Fruit fly (Drosophila melanogaster) whole organism, embryonic: ENCODE data around the gene CG1824.
A peak's percentile ranks its signal among the peaks of the same experiment; 100 is the strongest.

Experiments used
- Adf1 ChIP-seq: fragments of 200-800 bp; sonication (Bioruptor generic); IDR thresholded peaks from 2 replicates; pipeline ENCODE4 v1.3.6; 2022; ENCODE audit warnings: missing biosample characterization, missing genetic modification characterization
- CG10321 ChIP-seq: fragments of 200-800 bp; sonication (Bioruptor generic); IDR thresholded peaks from 2 replicates; pipeline ENCODE4 v1.3.6; 2022; ENCODE audit warnings: missing biosample characterization, missing genetic modification characterization
- CG10654 ChIP-seq: fragments of 200-800 bp; sonication (Bioruptor generic); optimal IDR thresholded peaks from 2 replicates; lab custom pipeline; 2016; ENCODE audit warnings: missing biosample characterization, missing genetic modification characterization
- CG11456 ChIP-seq: fragments of 200-800 bp; sonication (Bioruptor generic); IDR thresholded peaks from 3 replicates; pipeline ENCODE4 v1.3.6; 2022; ENCODE audit warnings: missing biosample characterization, missing genetic modification characterization
- CG11504 ChIP-seq: fragments of 200-800 bp; sonication (Bioruptor generic); optimal IDR thresholded peaks from 3 replicates; lab custom pipeline; 2019; ENCODE audit warnings: missing biosample characterization, mild to moderate bottlenecking, missing genetic modification characterization, moderate library complexity
- CG12659 ChIP-seq: fragments of 200-800 bp; sonication (Bioruptor generic); optimal IDR thresholded peaks from 3 replicates; lab custom pipeline; 2017; ENCODE audit warnings: mild to moderate bottlenecking, missing biosample characterization, missing genetic modification reagents, missing genetic modification characterization
- CG13287 ChIP-seq: fragments of 200-800 bp; sonication (Bioruptor generic); IDR thresholded peaks from 2 replicates; pipeline ENCODE4 v1.3.6; 2022; ENCODE audit warnings: missing biosample characterization, missing genetic modification characterization; ENCODE audit not compliant: partially characterized antibody
- CG14050 ChIP-seq: fragments of 200-800 bp; sonication (Bioruptor generic); IDR thresholded peaks from 3 replicates; pipeline ENCODE4 v1.3.6; 2022; ENCODE audit warnings: missing biosample characterization, missing genetic modification characterization
- CG1647 ChIP-seq: fragments of 200-800 bp; sonication (Bioruptor generic); optimal IDR thresholded peaks from 3 replicates; lab custom pipeline; 2016; ENCODE audit warnings: missing biosample characterization, missing genetic modification characterization
- CG16863 ChIP-seq: fragments of 200-800 bp; sonication (Bioruptor generic); optimal IDR thresholded peaks from 3 replicates; lab custom pipeline; 2016; ENCODE audit warnings: missing biosample characterization, missing genetic modification characterization
- CG17359 ChIP-seq: fragments of 200-800 bp; sonication (Bioruptor generic); optimal IDR thresholded peaks from 3 replicates; lab custom pipeline; 2018; ENCODE audit warnings: missing biosample characterization, mild to moderate bottlenecking, missing genetic modification characterization, moderate library complexity
- CG17361 ChIP-seq: fragments of 200-800 bp; sonication (Bioruptor generic); IDR thresholded peaks from 3 replicates; pipeline ENCODE4 v1.3.6; 2022; ENCODE audit warnings: missing biosample characterization, missing genetic modification characterization
- CG18011 ChIP-seq: fragments of 200-800 bp; sonication (Bioruptor generic); optimal IDR thresholded peaks from 2 replicates; lab custom pipeline; 2017; ENCODE audit warnings: missing biosample characterization, missing genetic modification characterization, mild to moderate bottlenecking, moderate library complexity, missing genotype
- CG18262 ChIP-seq: fragments of 200-800 bp; optimal IDR thresholded peaks from 3 replicates; lab custom pipeline; 2019; ENCODE audit warnings: missing biosample characterization, mild to moderate bottlenecking, missing genetic modification characterization, moderate library complexity
- CG2129 ChIP-seq: fragments of 200-800 bp; sonication (Bioruptor generic); IDR thresholded peaks from 2 replicates; pipeline ENCODE4 v1.3.6; 2022; ENCODE audit warnings: missing biosample characterization, missing genetic modification characterization; ENCODE audit not compliant: partially characterized antibody
- CG3407 ChIP-seq: fragments of 200-800 bp; sonication (Bioruptor generic); optimal IDR thresholded peaks from 2 replicates; lab custom pipeline; 2018; ENCODE audit warnings: missing biosample characterization, mild to moderate bottlenecking, missing genetic modification characterization
- CG34376 ChIP-seq: fragments of 200-800 bp; sonication (Bioruptor generic); optimal IDR thresholded peaks from 2 replicates; lab custom pipeline; 2018; ENCODE audit warnings: missing biosample characterization, mild to moderate bottlenecking, missing genetic modification characterization
- CG34422 ChIP-seq: fragments of 200-800 bp; sonication (Bioruptor generic); IDR thresholded peaks from 3 replicates; pipeline ENCODE4 v1.3.6; 2022; ENCODE audit warnings: missing biosample characterization, missing genetic modification characterization
- CG4360 ChIP-seq: fragments of 200-800 bp; sonication (Bioruptor generic); IDR thresholded peaks from 2 replicates; pipeline ENCODE4 v1.3.6; 2022; ENCODE audit warnings: missing biosample characterization, missing genetic modification characterization
- CG4730 ChIP-seq: fragments of 200-800 bp; sonication (Bioruptor generic); IDR thresholded peaks from 2 replicates; pipeline ENCODE4 v1.3.6; 2022; ENCODE audit warnings: missing biosample characterization, missing genetic modification characterization
- CG8290 ChIP-seq, 3 experiments: fragments of 200-800 bp; sonication (Bioruptor generic); optimal IDR thresholded peaks; 2 replicates each; lab custom pipeline; 2016 to 2019; ENCODE audit warnings: missing biosample characterization in 3 of 3, missing genetic modification characterization in 3 of 3, mild to moderate bottlenecking in 2 of 3, moderate library complexity in 1 of 3
- CG8924 ChIP-seq: fragments of 200-800 bp; optimal IDR thresholded peaks from 3 replicates; lab custom pipeline; 2019; ENCODE audit warnings: missing biosample characterization, mild to moderate bottlenecking, missing genetic modification characterization, moderate library complexity
- Deaf1 ChIP-seq: fragments of 200-800 bp; optimal IDR thresholded peaks from 3 replicates; lab custom pipeline; 2019; ENCODE audit warnings: missing biosample characterization, mild to moderate bottlenecking, missing genetic modification characterization, moderate library complexity
- Drgx ChIP-seq: fragments of 200-800 bp; sonication (Bioruptor generic); IDR thresholded peaks from 2 replicates; pipeline ENCODE4 v1.3.6; 2022; ENCODE audit warnings: missing biosample characterization, missing genetic modification characterization
- Ets65A ChIP-seq: fragments of 200-800 bp; sonication (Bioruptor generic); peaks from one replicate; lab custom pipeline; 2016; ENCODE audit warnings: missing biosample characterization, missing genetic modification characterization
- Hsf ChIP-seq: fragments of 200-800 bp; sonication (Bioruptor generic); optimal IDR thresholded peaks from 3 replicates; lab custom pipeline; 2016; ENCODE audit warnings: missing biosample characterization, missing genetic modification characterization
- MBD-R2 ChIP-seq: fragments of 200-800 bp; sonication (Bioruptor generic); IDR thresholded peaks from 2 replicates; pipeline ENCODE4 v1.3.6; 2022; ENCODE audit warnings: missing biosample characterization, missing genetic modification characterization
- Max ChIP-seq: fragments of 200-800 bp; sonication (Bioruptor generic); optimal IDR thresholded peaks from 2 replicates; lab custom pipeline; 2016; ENCODE audit warnings: missing biosample characterization, mild to moderate bottlenecking, missing genetic modification characterization
- Oli ChIP-seq: fragments of 200-800 bp; sonication (Bioruptor generic); optimal IDR thresholded peaks from 2 replicates; lab custom pipeline; 2018; ENCODE audit warnings: missing biosample characterization, mild to moderate bottlenecking, missing genetic modification characterization, moderate library complexity
- Pdp1 ChIP-seq, 2 experiments: fragments of 200-800 bp; sonication (Bioruptor generic); optimal IDR thresholded peaks; 3 replicates each; lab custom pipeline; 2016; ENCODE audit warnings: missing biosample characterization in 2 of 2, missing genetic modification characterization in 2 of 2, mild to moderate bottlenecking in 1 of 2, moderate library complexity in 1 of 2
- Rx ChIP-seq: fragments of 200-800 bp; sonication (Bioruptor generic); IDR thresholded peaks from 2 replicates; pipeline ENCODE4 v1.3.6; 2022; ENCODE audit warnings: missing biosample characterization, missing genetic modification characterization
- Trl ChIP-seq, 3 experiments: fragments of >200 bp in 2 of 3; fragments of 200-800 bp in 1 of 3; sonication (Bioruptor generic) in 1 of 3; optimal IDR thresholded peaks; 2 replicates in 1 of 3; 3 replicates in 2 of 3; lab custom pipeline; 2016 to 2017; ENCODE audit warnings: missing biosample characterization in 1 of 3, missing genetic modification characterization in 1 of 3
- Xrp1 ChIP-seq: fragments of 200-800 bp; sonication (Bioruptor generic); IDR thresholded peaks from 2 replicates; pipeline ENCODE4 v1.3.6; 2022; ENCODE audit warnings: missing biosample characterization, missing genetic modification characterization
- al ChIP-seq: fragments of 200-800 bp; sonication (Bioruptor generic); IDR thresholded peaks from 2 replicates; pipeline ENCODE4 v1.3.6; 2022; ENCODE audit warnings: missing biosample characterization, missing genetic modification characterization
- bab2 ChIP-seq: fragments of 200-800 bp; sonication (Bioruptor generic); optimal IDR thresholded peaks from 2 replicates; lab custom pipeline; 2016; ENCODE audit warnings: missing biosample characterization, missing genetic modification characterization
- bbx ChIP-seq: fragments of 200-800 bp; sonication (Bioruptor generic); IDR thresholded peaks from 2 replicates; pipeline ENCODE4 v1.3.6; 2022; ENCODE audit warnings: missing biosample characterization, missing genetic modification characterization; ENCODE audit not compliant: partially characterized antibody
- bigmax ChIP-seq: fragments of 200-800 bp; sonication (Bioruptor generic); optimal IDR thresholded peaks from 2 replicates; lab custom pipeline; 2018; ENCODE audit warnings: missing biosample characterization, mild to moderate bottlenecking, missing genetic modification characterization
- dmrt11E ChIP-seq: fragments of 200-800 bp; sonication (Bioruptor generic); optimal IDR thresholded peaks from 3 replicates; lab custom pipeline; 2018; ENCODE audit warnings: missing biosample characterization, mild to moderate bottlenecking, missing genetic modification characterization, moderate library complexity
- dpn ChIP-seq, 2 experiments: fragments of 200-800 bp; sonication (Bioruptor generic); optimal IDR thresholded peaks; 3 replicates each; lab custom pipeline; 2016; ENCODE audit warnings: missing biosample characterization in 2 of 2, missing genetic modification characterization in 2 of 2
- gro ChIP-seq: fragments of 200-800 bp; sonication (Bioruptor generic); optimal IDR thresholded peaks from 2 replicates; lab custom pipeline; 2016; ENCODE audit warnings: missing biosample characterization, missing genetic modification characterization
- klu ChIP-seq: fragments of 200-800 bp; sonication (Bioruptor generic); IDR thresholded peaks from 2 replicates; pipeline ENCODE4 v1.3.6; 2022; ENCODE audit warnings: missing biosample characterization, missing genetic modification characterization
- kni ChIP-seq: fragments of 200-800 bp; sonication (Bioruptor generic); optimal IDR thresholded peaks from 3 replicates; lab custom pipeline; 2017; ENCODE audit warnings: mild to moderate bottlenecking, missing biosample characterization, missing genetic modification reagents, missing genetic modification characterization
- nau ChIP-seq: fragments of 200-800 bp; sonication (Bioruptor generic); optimal IDR thresholded peaks from 3 replicates; lab custom pipeline; 2017; ENCODE audit warnings: missing biosample characterization, mild to moderate bottlenecking, missing genetic modification characterization, missing genetic modification reagents
- pfk ChIP-seq: fragments of 200-800 bp; sonication (Bioruptor generic); optimal IDR thresholded peaks from 2 replicates; lab custom pipeline; 2018; ENCODE audit warnings: missing biosample characterization, mild to moderate bottlenecking, missing genetic modification characterization, moderate library complexity
- rib ChIP-seq: fragments of 200-800 bp; sonication (Bioruptor generic); IDR thresholded peaks from 2 replicates; pipeline ENCODE4 v1.3.6; 2022; ENCODE audit warnings: missing biosample characterization, missing genetic modification characterization
- tio ChIP-seq: fragments of 200-800 bp; sonication (Bioruptor generic); optimal IDR thresholded peaks from 2 replicates; lab custom pipeline; 2017; ENCODE audit warnings: missing biosample characterization, missing genetic modification characterization, inconsistent platforms
- vnd ChIP-seq: fragments of 200-800 bp; sonication (Bioruptor generic); IDR thresholded peaks from 3 replicates; pipeline ENCODE4 v1.3.6; 2022; ENCODE audit warnings: missing biosample characterization, missing genetic modification characterization; ENCODE audit not compliant: partially characterized antibody
- wdn ChIP-seq: fragments of 200-800 bp; sonication (Bioruptor generic); IDR thresholded peaks from 2 replicates; pipeline ENCODE4 v1.3.6; 2022; ENCODE audit warnings: missing biosample characterization, missing genetic modification characterization
- wek ChIP-seq: fragments of 200-800 bp; sonication (Bioruptor generic); optimal IDR thresholded peaks from 3 replicates; lab custom pipeline; 2018; ENCODE audit warnings: missing biosample characterization, mild to moderate bottlenecking, missing genetic modification characterization, moderate library complexity

The CG1824 gene

DNA sequence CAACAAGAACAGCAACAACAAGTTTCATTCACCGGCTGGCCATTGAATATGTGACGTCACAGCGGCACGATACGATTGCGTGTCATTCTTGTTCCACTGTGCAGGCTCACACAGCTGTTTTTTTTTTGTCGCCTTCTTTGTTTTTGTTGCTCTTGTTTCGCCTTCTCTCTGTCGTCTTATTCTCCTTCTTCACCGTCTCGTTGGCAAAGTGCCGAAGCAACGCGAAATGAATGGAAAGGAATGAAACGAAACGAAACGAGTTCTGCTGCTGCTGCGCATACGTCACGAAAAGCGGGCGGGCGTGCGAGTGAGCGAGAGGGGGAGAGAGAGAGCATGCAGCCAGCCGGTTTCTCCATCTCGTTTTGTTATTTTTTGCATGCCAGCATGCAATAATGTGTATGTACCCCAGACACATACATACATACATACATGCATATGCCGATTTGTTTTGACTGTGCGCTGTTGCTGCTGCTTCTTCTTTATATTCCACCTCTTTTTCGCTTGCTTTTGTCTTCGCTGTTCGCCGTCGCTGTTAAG, 20.7 kb downstream of the CG1824 start (continued):
- TF ChIP-seq Rx (GFP tag; lab: Robert Waterston, UW), result no peak
- peak; percentile 76 for TF ChIP-seq CG4360 (GFP tag; lab: Robert Waterston, UW)
- TF ChIP-seq CG8290 (GFP tag; optimal IDR thresholded peaks at IDR 0.05; lab: Kevin White, UChicago), result peak; percentile 16
- peak in 1 of 2 experiments; percentile 4 for TF ChIP-seq CG8290 (tag; optimal IDR thresholded peaks at IDR 0.05; lab: Kevin White, UChicago)
- no peak for TF ChIP-seq nau (GFP tag; lab: Kevin White, UChicago)
- no peak for TF ChIP-seq vnd (GFP tag; lab: Robert Waterston, UW)
- TF ChIP-seq Trl (optimal IDR thresholded peaks at IDR 0.05; lab: Kevin White, UChicago), result peak; percentile 20 to 43
- no peak for TF ChIP-seq Trl (GFP tag; optimal IDR thresholded peaks at IDR 0.05; lab: Kevin White, UChicago)
- TF ChIP-seq dpn (GFP tag; optimal IDR thresholded peaks at IDR 0.05; lab: Kevin White, UChicago), result peak in 1 of 2 experiments; percentile 26
- no peak for TF ChIP-seq bigmax (GFP tag; lab: Kevin White, UChicago)
- 0 out of 2 replicates have a peak, but pooled peaks have one; percentile 11 for TF ChIP-seq bbx (GFP tag; lab: Robert Waterston, UW)
- no peak for TF ChIP-seq klu (GFP tag; lab: Robert Waterston, UW)
- TF ChIP-seq Adf1 (GFP tag; lab: Robert Waterston, UW), result peak; percentile 77
- no peak for TF ChIP-seq CG18011 (GFP tag; lab: Kevin White, UChicago)
- TF ChIP-seq gro, result no peak
- TF ChIP-seq CG8924, result peak; percentile 32
- no peak for TF ChIP-seq bab2 (GFP tag; lab: Kevin White, UChicago)
- TF ChIP-seq CG16863 (GFP tag; lab: Kevin White, UChicago), result no peak
- TF ChIP-seq CG2129 (GFP tag; lab: Robert Waterston, UW), result no peak
- TF ChIP-seq wdn (GFP tag; lab: Robert Waterston, UW), result no peak
- TF ChIP-seq CG13287 (GFP tag; lab: Robert Waterston, UW), result peak; percentile 44
- no peak for TF ChIP-seq dmrt11E
- peak; percentile 8 for TF ChIP-seq Hsf (GFP tag; lab: Kevin White, UChicago)
- peak; percentile 67; the same call in 1 of the 3 replicates for TF ChIP-seq CG34422 (GFP tag; lab: Robert Waterston, UW)
- no peak for TF ChIP-seq Ets65A (GFP tag; lab: Kevin White, UChicago)
- TF ChIP-seq Drgx (GFP tag; lab: Robert Waterston, UW), result peak; percentile 90
- TF ChIP-seq MBD-R2 (GFP tag; lab: Robert Waterston, UW), result no peak
- TF ChIP-seq Xrp1 (GFP tag; lab: Robert Waterston, UW), result 0 out of 2 replicates have a peak, but pooled peaks have one; percentile 5
- no peak for TF ChIP-seq CG4730 (GFP tag; lab: Robert Waterston, UW)
- no peak for TF ChIP-seq CG18262
- no peak for TF ChIP-seq CG3407 (GFP tag; lab: Kevin White, UChicago)
- no peak for TF ChIP-seq CG17359 (tag; lab: Kevin White, UChicago)
- TF ChIP-seq pfk, result peak; percentile 99
- no peak for TF ChIP-seq CG1647 (GFP tag; lab: Kevin White, UChicago)
- peak; percentile 25; the same call in 1 of the 3 replicates for TF ChIP-seq CG14050 (GFP tag; lab: Robert Waterston, UW)
- no peak for TF ChIP-seq al (GFP tag; lab: Robert Waterston, UW)
- TF ChIP-seq Pdp1 (GFP tag; optimal IDR thresholded peaks at IDR 0.05; lab: Kevin White, UChicago), result peak in 1 of 2 experiments; percentile 54
- no peak for TF ChIP-seq wek
- TF ChIP-seq Oli (tag; lab: Kevin White, UChicago), result no peak
- no peak for TF ChIP-seq CG10321
- peak; percentile 9 for TF ChIP-seq CG34376
- TF ChIP-seq CG10654 (GFP tag; lab: Kevin White, UChicago), result no peak
- TF ChIP-seq CG17361 (GFP tag; lab: Robert Waterston, UW), result no peak
- no peak for TF ChIP-seq Max
- no peak for TF ChIP-seq CG12659 (GFP tag; lab: Kevin White, UChicago)
- TF ChIP-seq CG11456 (GFP tag; lab: Robert Waterston, UW), result no peak
- no peak for TF ChIP-seq tio
- TF ChIP-seq CG11504, result peak; percentile 18
- TF ChIP-seq rib, result peak; percentile 94
- TF ChIP-seq kni (GFP tag; lab: Kevin White, UChicago), result peak; percentile 26
- peak; percentile 89 for TF ChIP-seq Deaf1 (tag; lab: Kevin White, UChicago)
